Worm (Caenorhabditis elegans) whole organism, L2 larva: ENCODE data around the gene alkb-7.

ENCODE experiments used
- F13H6.1 ChIP-seq: sonication (generic microtip); optimal IDR thresholded peaks from 2 replicates; lab custom pipeline; 2016; ENCODE audit warnings: missing genetic modification characterization, missing compliant biosample characterization
- R02D3.7 ChIP-seq: fragments of 150-350 bp; optimal IDR thresholded peaks from 2 replicates; lab custom pipeline; 2014; ENCODE audit warnings: missing biosample characterization, missing genetic modification characterization
- ama-1 ChIP-seq: fragments of 150-350 bp; optimal IDR thresholded peaks from 2 replicates; lab custom pipeline; 2018; ENCODE audit warnings: inconsistent platforms
- ceh-82 ChIP-seq: fragments of 150-350 bp; optimal IDR thresholded peaks from 2 replicates; lab custom pipeline; 2014; ENCODE audit warnings: missing biosample characterization, missing genetic modification characterization
- fos-1 ChIP-seq: fragments of 150-350 bp; optimal IDR thresholded peaks from 2 replicates; lab custom pipeline; 2014; ENCODE audit warnings: missing biosample characterization, missing genetic modification characterization
- lin-13 ChIP-seq: fragments of 150-350 bp; optimal IDR thresholded peaks from 2 replicates; lab custom pipeline; 2014; ENCODE audit warnings: missing biosample characterization, missing genetic modification reagents, missing genetic modification characterization
- lsy-2 ChIP-seq, 2 experiments: fragments of 150-350 bp in 1 of 2; sonication (generic microtip) in 1 of 2; optimal IDR thresholded peaks; 2 replicates each; lab custom pipeline; 2014 to 2017; ENCODE audit warnings: missing biosample characterization in 2 of 2, missing genetic modification characterization in 2 of 2
- mab-5 ChIP-seq: fragments of 150-350 bp; optimal IDR thresholded peaks from 2 replicates; lab custom pipeline; 2014; ENCODE audit warnings: missing biosample characterization, missing genetic modification characterization
- mbf-1 ChIP-seq: sonication (generic microtip); optimal IDR thresholded peaks from 2 replicates; lab custom pipeline; 2017; ENCODE audit warnings: missing biosample characterization, missing genetic modification characterization
- nhr-10 ChIP-seq: sonication (generic microtip); optimal IDR thresholded peaks from 2 replicates; lab custom pipeline; 2017; ENCODE audit warnings: missing biosample characterization, missing genetic modification characterization
- nhr-12 ChIP-seq: fragments of 150-350 bp; optimal IDR thresholded peaks from 2 replicates; lab custom pipeline; 2014; ENCODE audit warnings: missing biosample characterization, missing genetic modification characterization
- nhr-77 ChIP-seq: fragments of 150-350 bp; optimal IDR thresholded peaks from 2 replicates; lab custom pipeline; 2014; ENCODE audit warnings: missing biosample characterization, missing genetic modification characterization
- snpc-4 ChIP-seq: fragments of 150-350 bp; optimal IDR thresholded peaks from 2 replicates; lab custom pipeline; 2014; ENCODE audit warnings: missing biosample characterization, missing genetic modification characterization
- unc-55 ChIP-seq: fragments of 150-350 bp; sonication (generic microtip); optimal IDR thresholded peaks from 3 replicates; lab custom pipeline; 2014; ENCODE audit warnings: missing biosample characterization, missing genetic modification reagents, missing genetic modification characterization

ce11 chrII:12766443-12767188 is 21.3 kb downstream of the alkb-7 start:
- TF ChIP-seq R02D3.7 (tag; lab: Kevin White, UChicago) (no peak), nhr-12 (tag; lab: Kevin White, UChicago) (no peak), mab-5 (tag; lab: Kevin White, UChicago) (no peak), F13H6.1 (tag; lab: Kevin White, UChicago) (no peak), ama-1 (lab: Kevin White, UChicago) (no peak), snpc-4 (tag; lab: Kevin White, UChicago) (no peak), fos-1 (tag; lab: Kevin White, UChicago) (no peak), unc-55 (GFP tag; lab: Kevin White, UChicago) (no peak), lin-13 (GFP tag; lab: Kevin White, UChicago) (no peak), mbf-1 (no peak), lsy-2 (tag; optimal IDR thresholded peaks at IDR 0.05; lab: Kevin White, UChicago) (no peak), nhr-77 (tag; lab: Kevin White, UChicago) (no peak), ceh-82 (tag; lab: Kevin White, UChicago) (no peak), nhr-10 (tag; lab: Kevin White, UChicago) (no peak)
